Fruit fly (Drosophila melanogaster) whole organism, pupa: Measurements from ENCODE around the gene CG42728.

Experiments used
- CG10348 ChIP-seq: fragments of 200-800 bp; sonication (Bioruptor generic); IDR thresholded peaks from 2 replicates; pipeline ENCODE4 v1.3.6; 2022; ENCODE audit warnings: missing biosample characterization, missing genetic modification characterization
- CG12605 ChIP-seq: fragments of 200-800 bp; sonication (Bioruptor generic); IDR thresholded peaks from 2 replicates; pipeline ENCODE4 v1.3.6; 2022; ENCODE audit warnings: missing biosample characterization, missing genetic modification characterization
- CG13204 ChIP-seq: fragments of 200-800 bp; sonication (Bioruptor generic); optimal IDR thresholded peaks from 2 replicates; lab custom pipeline; 2018; ENCODE audit warnings: missing biosample characterization, mild to moderate bottlenecking, missing genetic modification characterization, moderate library complexity
- CG14655 ChIP-seq: fragments of 200-800 bp; sonication (Bioruptor generic); optimal IDR thresholded peaks from 3 replicates; lab custom pipeline; 2017; ENCODE audit warnings: mild to moderate bottlenecking, missing biosample characterization, missing genetic modification reagents, missing genetic modification characterization
- CG15710 ChIP-seq: fragments of 200-800 bp; sonication (Bioruptor generic); optimal IDR thresholded peaks from 2 replicates; lab custom pipeline; 2018; ENCODE audit warnings: missing biosample characterization, mild to moderate bottlenecking, missing genetic modification characterization, moderate library complexity
- CG17806 ChIP-seq: fragments of 200-800 bp; sonication (Bioruptor generic); optimal IDR thresholded peaks from 2 replicates; lab custom pipeline; 2018; ENCODE audit warnings: missing biosample characterization, mild to moderate bottlenecking, missing genetic modification characterization, moderate library complexity
- CG32121 ChIP-seq: fragments of 200-800 bp; sonication (Bioruptor generic); IDR thresholded peaks from 2 replicates; pipeline ENCODE4 v1.3.6; 2022; ENCODE audit warnings: missing biosample characterization, missing genetic modification characterization
- CG34367 ChIP-seq: fragments of 200-800 bp; sonication (Bioruptor generic); optimal IDR thresholded peaks from 2 replicates; lab custom pipeline; 2018; ENCODE audit warnings: missing biosample characterization, mild to moderate bottlenecking, missing genetic modification characterization
- CG4496 ChIP-seq: fragments of 200-800 bp; sonication (Bioruptor generic); IDR thresholded peaks from 3 replicates; pipeline ENCODE4 v1.3.6; 2022; ENCODE audit warnings: missing biosample characterization, missing genetic modification characterization
- CG8159 ChIP-seq: fragments of 200-800 bp; sonication (Bioruptor generic); optimal IDR thresholded peaks from 3 replicates; lab custom pipeline; 2018; ENCODE audit warnings: missing biosample characterization, mild to moderate bottlenecking, missing genetic modification characterization, moderate library complexity
- CG8301 ChIP-seq: fragments of 200-800 bp; sonication (Bioruptor generic); optimal IDR thresholded peaks from 2 replicates; lab custom pipeline; 2018; ENCODE audit warnings: missing biosample characterization, mild to moderate bottlenecking, missing genetic modification characterization
- CG9948 ChIP-seq: fragments of 200-800 bp; sonication (Bioruptor generic); optimal IDR thresholded peaks from 2 replicates; lab custom pipeline; 2018; ENCODE audit warnings: missing biosample characterization, mild to moderate bottlenecking, missing genetic modification characterization, moderate library complexity
- D1 ChIP-seq: fragments of 200-800 bp; sonication (Bioruptor generic); optimal IDR thresholded peaks from 2 replicates; lab custom pipeline; 2018; ENCODE audit warnings: missing biosample characterization, mild to moderate bottlenecking, missing genetic modification characterization, moderate library complexity
- EcR ChIP-seq: fragments of 200-800 bp; sonication (Bioruptor generic); optimal IDR thresholded peaks from 3 replicates; lab custom pipeline; 2019; ENCODE audit warnings: missing biosample characterization, missing genetic modification characterization, mild to moderate bottlenecking, moderate library complexity, missing genetic modification reagents
- Ets98B ChIP-seq: fragments of 200-800 bp; sonication (Bioruptor generic); IDR thresholded peaks from 2 replicates; pipeline ENCODE4 v1.3.6; 2022; ENCODE audit warnings: missing biosample characterization, missing genetic modification characterization
- Pif1A ChIP-seq: fragments of 200-800 bp; sonication (Bioruptor generic); optimal IDR thresholded peaks from 3 replicates; lab custom pipeline; 2016; ENCODE audit warnings: missing biosample characterization, missing genetic modification characterization
- Pif1B ChIP-seq: fragments of 200-800 bp; sonication (Bioruptor generic); optimal IDR thresholded peaks from 3 replicates; lab custom pipeline; 2016; ENCODE audit warnings: missing biosample characterization, missing genetic modification characterization
- Snoo ChIP-seq: fragments of 200-800 bp; sonication (Bioruptor generic); optimal IDR thresholded peaks from 3 replicates; lab custom pipeline; 2017; ENCODE audit warnings: missing biosample characterization, mild to moderate bottlenecking, missing genetic modification characterization, inconsistent platforms
- fd96Ca ChIP-seq: fragments of 200-800 bp; sonication (Bioruptor generic); IDR thresholded peaks from 3 replicates; pipeline ENCODE4 v1.3.6; 2022; ENCODE audit warnings: missing biosample characterization, missing genetic modification characterization
- gl ChIP-seq: fragments of 200-800 bp; sonication (Bioruptor generic); optimal IDR thresholded peaks from 2 replicates; lab custom pipeline; 2018; ENCODE audit warnings: missing biosample characterization, mild to moderate bottlenecking, missing genetic modification characterization
- rn ChIP-seq: fragments of 200-800 bp; sonication (Bioruptor generic); IDR thresholded peaks from 2 replicates; pipeline ENCODE4 v1.3.6; 2022; ENCODE audit warnings: missing biosample characterization, missing genetic modification characterization

The CG42728 gene

DNA sequence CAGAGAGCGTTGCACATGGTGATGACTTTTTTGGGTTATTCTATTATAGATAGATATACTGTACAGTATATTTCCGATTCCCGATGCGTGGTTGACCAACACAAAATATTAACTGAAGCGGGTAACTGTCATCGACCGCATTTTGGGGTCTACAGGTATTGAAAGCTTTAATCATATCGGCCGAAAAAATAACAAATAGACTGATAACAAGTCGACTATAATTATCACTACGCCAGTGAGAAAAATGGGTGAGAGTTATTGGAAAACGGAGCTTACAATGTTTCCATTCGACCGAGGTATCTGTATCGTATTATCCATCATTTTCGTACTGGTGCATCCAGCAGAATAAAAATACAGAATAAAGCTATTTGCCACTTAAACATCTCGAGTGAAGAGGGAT, 9.7 kb downstream of the CG42728 start:
- TF ChIP-seq CG10348, result no peak
- TF ChIP-seq CG4496, result no peak
- no peak for TF ChIP-seq CG17806 (tag; lab: Kevin White, UChicago)
- no peak for TF ChIP-seq fd96Ca
- no peak for TF ChIP-seq CG9948 (tag; lab: Kevin White, UChicago)
- no peak for TF ChIP-seq CG14655 (GFP tag; lab: Kevin White, UChicago)
- no peak for TF ChIP-seq gl (tag; lab: Kevin White, UChicago)
- TF ChIP-seq CG8159 (tag; lab: Kevin White, UChicago), result no peak
- TF ChIP-seq CG15710 (tag; lab: Kevin White, UChicago), result no peak
- TF ChIP-seq CG8301 (tag; lab: Kevin White, UChicago), result no peak
- no peak for TF ChIP-seq EcR (GFP tag; lab: Kevin White, UChicago)
- no peak for TF ChIP-seq CG13204 (GFP tag; lab: Kevin White, UChicago)
- TF ChIP-seq rn, result no peak
- TF ChIP-seq CG12605, result no peak
- no peak for TF ChIP-seq Ets98B
- TF ChIP-seq Pif1B (GFP tag; lab: Kevin White, UChicago), result no peak
- TF ChIP-seq CG34367 (tag; lab: Kevin White, UChicago), result no peak
- no peak for TF ChIP-seq CG32121 (GFP tag; lab: Robert Waterston, UW)
- no peak for TF ChIP-seq D1 (tag; lab: Kevin White, UChicago)

DNA sequence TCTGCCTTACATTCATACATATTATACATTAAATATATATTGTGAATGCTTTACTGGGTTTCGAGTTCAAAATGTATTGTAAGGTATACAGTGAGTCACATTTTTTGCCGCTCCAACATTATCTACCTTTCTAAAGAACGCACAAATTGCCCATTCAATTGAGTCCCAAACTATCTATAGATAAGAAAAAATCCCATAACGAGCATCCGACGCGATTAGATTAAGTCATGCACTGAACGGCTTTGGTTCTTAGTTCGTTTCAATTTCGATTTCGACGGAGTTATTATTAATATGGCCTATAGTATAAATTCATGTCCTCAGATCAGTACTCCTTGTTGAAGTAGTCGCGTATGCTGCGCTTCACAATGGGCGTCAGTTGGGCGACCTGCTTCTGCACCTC, 10.5 kb downstream of the CG42728 start:
- no peak for TF ChIP-seq Ets98B
- no peak for TF ChIP-seq CG13204 (GFP tag; lab: Kevin White, UChicago)
- no peak for TF ChIP-seq D1 (tag; lab: Kevin White, UChicago)
- TF ChIP-seq fd96Ca, result no peak

dm6 chr3L:15516956-15517355, 11.0 kb downstream of the CG42728 start, which contains the start of gene CG13454:
Gene CG13454 (minus strand): TSS chr3L:15517056.
- no peak for TF ChIP-seq fd96Ca
- no peak for TF ChIP-seq CG8301 (tag; lab: Kevin White, UChicago)
- no peak for TF ChIP-seq CG14655 (GFP tag; lab: Kevin White, UChicago)
- no peak for TF ChIP-seq CG4496
- TF ChIP-seq CG15710 (tag; lab: Kevin White, UChicago), result no peak
- no peak for TF ChIP-seq CG34367 (tag; lab: Kevin White, UChicago)
- no peak for TF ChIP-seq Ets98B
- no peak for TF ChIP-seq CG32121 (GFP tag; lab: Robert Waterston, UW)
- TF ChIP-seq CG10348, result no peak
- no peak for TF ChIP-seq rn
- no peak for TF ChIP-seq CG17806 (tag; lab: Kevin White, UChicago)
- no peak for TF ChIP-seq Pif1B (GFP tag; lab: Kevin White, UChicago)
- TF ChIP-seq EcR (GFP tag; lab: Kevin White, UChicago), result no peak
- TF ChIP-seq CG9948 (tag; lab: Kevin White, UChicago), result no peak
- no peak for TF ChIP-seq gl (tag; lab: Kevin White, UChicago)
- no peak for TF ChIP-seq CG13204 (GFP tag; lab: Kevin White, UChicago)
- no peak for TF ChIP-seq Pif1A
- no peak for TF ChIP-seq D1 (tag; lab: Kevin White, UChicago)
- no peak for TF ChIP-seq CG8159 (tag; lab: Kevin White, UChicago)

- TF ChIP-seq gl (tag; lab: Kevin White, UChicago), result no peak
- TF ChIP-seq CG10348, result no peak
- TF ChIP-seq Ets98B, result no peak
- TF ChIP-seq EcR (GFP tag; lab: Kevin White, UChicago), result peak; percentile 53
Observed at dm6 chr3L:15516440-15516839, 11.6 kb downstream of the CG42728 start.

DNA sequence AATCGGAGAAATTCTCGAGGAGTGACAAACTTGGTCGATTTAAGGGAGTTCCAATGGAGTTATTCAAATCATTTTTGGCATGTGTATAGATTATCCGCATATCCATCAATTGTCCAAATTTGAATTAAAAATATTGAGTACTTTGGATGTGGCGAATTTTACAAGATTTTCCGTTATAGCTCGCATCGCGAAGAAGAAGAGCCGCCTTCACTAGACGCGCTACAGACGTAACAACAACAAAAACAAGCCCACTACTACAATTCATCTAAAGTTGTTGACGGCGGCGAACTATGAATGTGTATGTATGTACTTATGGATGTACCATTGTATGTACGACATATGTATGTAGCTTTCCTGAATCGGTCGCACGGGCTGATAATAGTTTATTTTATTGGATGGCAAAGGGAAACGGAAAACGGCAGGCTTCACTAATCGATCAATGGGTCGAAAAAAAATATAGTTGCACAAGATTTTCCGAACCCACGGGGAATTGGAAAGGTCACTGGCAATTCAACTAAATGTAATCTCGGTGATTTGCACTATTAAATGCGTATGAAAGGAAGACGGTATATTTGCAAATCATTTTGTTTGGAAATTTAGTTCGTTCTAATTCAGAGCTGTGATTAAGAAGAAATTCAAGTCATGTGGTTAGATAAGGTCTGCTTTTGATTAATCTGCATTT, 13.0 kb downstream of the CG42728 start:
- 0 out of 2 replicates have a peak, but pooled peaks have one; percentile 8 for TF ChIP-seq CG32121 (GFP tag; lab: Robert Waterston, UW)
- no peak for TF ChIP-seq Snoo (tag; lab: Kevin White, UChicago)
- no peak for TF ChIP-seq CG15710 (tag; lab: Kevin White, UChicago)

DNA sequence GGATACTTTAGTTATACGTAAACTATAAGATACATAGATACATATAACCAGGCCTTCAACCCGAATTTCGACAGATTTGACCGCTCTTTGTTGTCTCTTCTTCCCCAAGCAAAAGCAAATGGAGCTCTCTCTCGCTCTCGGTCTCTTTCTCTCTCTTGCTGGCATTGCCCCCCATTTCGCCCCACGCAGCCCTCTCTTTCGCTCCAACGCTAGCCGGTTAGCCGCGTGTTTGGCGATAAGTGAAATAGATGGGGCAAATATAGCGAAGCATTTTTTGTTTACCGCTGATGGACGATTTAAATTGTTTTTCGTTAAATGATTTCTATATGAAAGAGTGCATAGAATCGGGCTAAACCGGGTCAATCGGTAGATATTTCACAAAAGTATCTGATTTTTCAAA, 13.6 kb downstream of the CG42728 start:
- TF ChIP-seq CG9948 (tag; lab: Kevin White, UChicago) (no peak), Ets98B (no peak; the same call in 1 of the 2 replicates), EcR (GFP tag; lab: Kevin White, UChicago) (peak; percentile 83), rn (no peak), Pif1B (GFP tag; lab: Kevin White, UChicago) (no peak), CG17806 (tag; lab: Kevin White, UChicago) (no peak), gl (tag; lab: Kevin White, UChicago) (no peak), CG32121 (GFP tag; lab: Robert Waterston, UW) (peak; percentile 43; the same call in 1 of the 2 replicates), CG12605 (peak; percentile 60)

DNA sequence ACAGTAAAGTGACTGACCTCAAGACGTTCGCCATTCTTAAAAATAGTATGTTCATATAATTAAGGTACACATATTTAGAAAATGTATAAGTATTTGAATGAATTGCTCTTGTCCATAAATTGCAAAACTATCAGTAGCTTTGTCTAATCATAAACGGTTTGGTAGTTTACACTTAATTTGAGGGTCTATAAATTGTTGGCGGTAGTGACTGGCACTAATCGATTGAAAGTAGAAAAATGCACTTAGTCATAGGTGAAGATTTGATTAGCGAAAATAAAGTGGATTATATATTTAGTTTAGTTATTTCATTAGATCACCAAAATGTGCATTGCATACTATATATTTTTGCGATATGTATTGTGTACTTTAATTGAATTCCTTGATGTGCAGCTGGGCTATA, 14.3 kb downstream of the CG42728 start:
- TF ChIP-seq gl (tag; lab: Kevin White, UChicago) (no peak), Pif1B (GFP tag; lab: Kevin White, UChicago) (no peak), CG4496 (no peak), Pif1A (no peak), CG13204 (GFP tag; lab: Kevin White, UChicago) (no peak), CG8301 (tag; lab: Kevin White, UChicago) (no peak), fd96Ca (no peak), D1 (tag; lab: Kevin White, UChicago) (no peak), CG34367 (tag; lab: Kevin White, UChicago) (no peak), CG8159 (tag; lab: Kevin White, UChicago) (no peak), Snoo (tag; lab: Kevin White, UChicago) (no peak), Ets98B (no peak), CG9948 (tag; lab: Kevin White, UChicago) (no peak)
